Worm (Caenorhabditis elegans): ENCODE data around the gene scb-1.

scb-1 gene

DNA sequence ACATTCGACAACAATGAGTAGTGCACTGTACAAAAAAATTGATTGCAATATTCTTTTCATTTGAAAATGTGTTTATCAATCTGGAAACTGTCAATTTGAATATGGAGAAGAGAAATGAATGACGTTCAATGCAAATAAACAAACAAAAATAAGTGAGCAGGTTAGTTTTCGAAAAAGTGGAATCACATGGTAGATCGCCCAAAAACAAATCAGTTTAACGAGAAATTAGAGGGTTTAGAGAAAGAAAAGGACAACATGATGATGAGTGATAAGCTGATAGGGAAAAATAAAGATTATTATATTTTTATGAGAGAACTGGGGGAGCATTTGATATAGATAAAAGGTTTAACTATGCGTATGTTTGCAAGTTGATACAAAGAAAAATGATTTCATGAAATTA lies 50.2 kb downstream of the scb-1 start, which contains the start of gene T04C12.8:
Gene T04C12.8, minus strand, starts transcription at position 82 of the 400 bp plus-strand sequence.
- TF ChIP-seq zip-4 (GFP tag; optimal IDR thresholded peaks at IDR 0.05) (no peak), egl-13 (tag; optimal IDR thresholded peaks at IDR 0.05) (peak; percentile 23), unc-98 (GFP tag; IDR thresholded peaks at IDR 0.05) (no peak), hlh-17 (GFP tag; optimal IDR thresholded peaks at IDR 0.05; ENCODE audit: borderline replicate concordance) (no peak), ceh-82 (tag; optimal IDR thresholded peaks at IDR 0.05) (no peak), ets-5 (GFP tag; IDR thresholded peaks at IDR 0.05) (no peak), lin-13 (GFP tag; optimal IDR thresholded peaks at IDR 0.05) (no peak), nhr-237 (tag; optimal IDR thresholded peaks at IDR 0.05) (no peak), ceh-88 (GFP tag; IDR thresholded peaks at IDR 0.05) (no peak), tbx-2 (tag; optimal IDR thresholded peaks at IDR 0.05) (no peak), pag-3 (tag; optimal IDR thresholded peaks at IDR 0.05; ENCODE audit: borderline replicate concordance, insufficient read depth) (no peak), nhr-47 (tag; optimal IDR thresholded peaks at IDR 0.05) (peak; percentile 5), fkh-4 (tag; optimal IDR thresholded peaks at IDR 0.05; ENCODE audit: borderline replicate concordance) (no peak), ceh-63 (GFP tag; optimal IDR thresholded peaks at IDR 0.05) (no peak), dsc-1 (tag; optimal IDR thresholded peaks at IDR 0.05) (peak; percentile 78), fos-1 (tag; optimal IDR thresholded peaks at IDR 0.05) (no peak), zag-1 (tag; optimal IDR thresholded peaks at IDR 0.05) (no peak), nhr-85 (tag) (peak; percentile 28), nhr-11 (tag; optimal IDR thresholded peaks at IDR 0.05) (no peak), jun-1 (tag; optimal IDR thresholded peaks at IDR 0.05) (peak; percentile 48), nhr-20 (tag; optimal IDR thresholded peaks at IDR 0.05) (peak; percentile 25), lin-14 (GFP tag; optimal IDR thresholded peaks at IDR 0.05) (peak; percentile 49), nhr-90 (tag; optimal IDR thresholded peaks at IDR 0.05; ENCODE audit: poor library complexity) (peak; percentile 35), nhr-71 (tag; optimal IDR thresholded peaks at IDR 0.05) (peak; percentile 51), nhr-76 (tag; optimal IDR thresholded peaks at IDR 0.05) (no peak), lin-35 (GFP tag; optimal IDR thresholded peaks at IDR 0.05) (peak in 1 of 2 experiments; percentile 41), snu-23 (GFP tag; optimal IDR thresholded peaks at IDR 0.05) (no peak), tlp-1 (tag; optimal IDR thresholded peaks at IDR 0.05) (peak; percentile 48), ceh-90 (tag; optimal IDR thresholded peaks at IDR 0.05) (no peak), pqm-1 (tag; optimal IDR thresholded peaks at IDR 0.05) (peak; percentile 24), blmp-1 (tag; optimal IDR thresholded peaks at IDR 0.05) (peak; percentile 3), mep-1 (tag; optimal IDR thresholded peaks at IDR 0.05) (no peak), nhr-19 (GFP tag; conservative IDR thresholded peaks at IDR 0.05) (0 out of 2 replicates have a peak, but pooled peaks have one; percentile 10), elt-2 (tag; optimal IDR thresholded peaks at IDR 0.05) (peak; percentile 98), elt-3 (tag; optimal IDR thresholded peaks at IDR 0.05) (peak in 1 of 6 experiments; percentile 4), efl-3 (GFP tag; optimal IDR thresholded peaks at IDR 0.05) (no peak), efl-1 (optimal IDR thresholded peaks at IDR 0.05) (no peak), efl-1 (GFP tag; optimal IDR thresholded peaks at IDR 0.05 in 1 of 2) (peak in 1 of 2 experiments; percentile 27)

Data from whole organism, L1 larva.